Fruit fly (Drosophila melanogaster): ENCODE data around the gene dysf.

DNA sequence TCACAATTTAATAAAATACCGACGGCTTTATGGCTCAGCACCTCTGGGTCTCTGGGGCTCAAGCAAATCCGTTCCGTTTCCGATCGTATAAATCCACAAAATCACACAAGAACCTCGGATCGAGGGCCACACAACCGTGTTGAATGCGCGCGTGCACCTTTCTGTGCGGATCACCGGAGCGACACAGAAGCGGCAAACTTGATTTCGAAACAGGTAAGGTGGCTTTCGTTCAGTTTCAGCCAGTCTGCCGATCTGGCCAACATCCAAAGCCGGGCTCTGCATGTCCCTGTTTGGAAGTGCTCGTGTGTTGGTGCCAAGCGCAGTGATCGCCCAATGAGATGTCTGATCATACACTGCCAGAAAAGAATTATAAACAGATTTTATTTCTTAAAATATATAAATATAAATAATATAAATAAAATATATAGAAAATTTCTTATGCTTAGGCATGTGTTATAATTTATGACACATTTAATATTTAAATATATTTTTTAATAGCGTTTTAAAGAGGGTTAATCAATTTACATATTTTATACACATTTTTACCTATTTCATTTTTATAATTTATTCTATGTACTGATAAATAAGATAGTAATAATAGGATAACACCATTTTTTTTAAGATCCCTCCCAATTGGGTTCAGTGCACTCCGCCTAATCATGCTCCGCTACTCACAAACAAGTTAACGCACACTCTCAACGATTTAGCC is at the start of gene dysf:
- TF ChIP-seq Myc (optimal IDR thresholded peaks at IDR 0.05) (no peak), psq (optimal IDR thresholded peaks at IDR 0.05) (no peak), ttk (optimal IDR thresholded peaks at IDR 0.05) (no peak)
